Worm (Caenorhabditis elegans): Measurements from ENCODE around the gene sru-12.
"Not testable (repeated sequence)": the region's sequence is repeated elsewhere in the genome, so short reads cannot be mapped to it uniquely, and the experiment has no call there.

DNA sequence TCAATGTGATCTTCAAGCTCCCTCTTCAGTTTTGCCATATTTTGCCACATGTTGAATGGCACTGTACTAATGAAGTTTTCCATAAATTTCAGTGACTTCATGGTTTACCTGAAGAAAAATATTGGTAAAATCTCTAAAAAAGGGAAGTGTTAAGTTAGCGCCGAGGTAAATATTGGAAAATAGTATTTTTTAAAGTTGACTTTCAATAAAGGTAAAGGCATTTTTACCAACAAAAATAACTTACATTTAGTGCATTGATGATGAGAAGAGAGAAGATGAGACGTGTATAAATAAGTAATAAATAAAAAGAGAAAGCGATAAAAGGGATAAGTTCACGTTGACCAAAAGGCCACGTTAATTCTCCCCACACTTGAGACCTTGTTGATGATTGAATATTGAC lies 4.8 kb upstream of the sru-12 start, which contains the start of gene Y45F10B.8:
- not testable (repeated sequence) for TF ChIP-seq sea-1 (GFP tag; conservative IDR thresholded peaks at IDR 0.05); hmbx-1 (tag; optimal IDR thresholded peaks at IDR 0.05); F13C5.2 (tag; optimal IDR thresholded peaks at IDR 0.05); flt-1 (GFP tag; IDR thresholded peaks at IDR 0.05); pes-1 (GFP tag; IDR thresholded peaks at IDR 0.05); aly-1 (tag; optimal IDR thresholded peaks at IDR 0.05); tbx-11 (GFP tag; IDR thresholded peaks at IDR 0.05); ama-1 (optimal IDR thresholded peaks at IDR 0.05); ets-7 (tag; optimal IDR thresholded peaks at IDR 0.05); ceh-36 (tag; optimal IDR thresholded peaks at IDR 0.05); ceh-13 (GFP tag; optimal IDR thresholded peaks at IDR 0.05); scrt-1 (GFP tag; IDR thresholded peaks at IDR 0.05); hnd-1 (tag; optimal IDR thresholded peaks at IDR 0.05)
